Fruit fly (Drosophila melanogaster): Measurements from ENCODE around the gene CG31933.

CG31933 gene

dm6 chr2L:1839019-1839418 is 15.9 kb upstream of the CG31933 start (continued):
- TF ChIP-seq CG17385 (GFP tag; optimal IDR thresholded peaks at IDR 0.05) = no peak
- TF ChIP-seq MTF-1 (GFP tag; optimal IDR thresholded peaks at IDR 0.05; ENCODE audit: borderline replicate concordance) = no peak
- TF ChIP-seq CG1603 (tag; optimal IDR thresholded peaks at IDR 0.05) = no peak
- peak; percentile 10 for TF ChIP-seq CG17359 (tag; optimal IDR thresholded peaks at IDR 0.05)
- no peak for TF ChIP-seq p53 (GFP tag; optimal IDR thresholded peaks at IDR 0.05)
- TF ChIP-seq exex (tag; optimal IDR thresholded peaks at IDR 0.05) = no peak
- TF ChIP-seq CG14441 (GFP tag; IDR thresholded peaks at IDR 0.05) = peak; percentile 47; the same call in 1 of the 2 replicates
- TF ChIP-seq CG9727 (GFP tag; optimal IDR thresholded peaks at IDR 0.05) = no peak
- TF ChIP-seq CG7963 (GFP tag; IDR thresholded peaks at IDR 0.05; ENCODE audit: partially characterized antibody) = no peak
- no peak for TF ChIP-seq Ets97D (GFP tag; optimal IDR thresholded peaks at IDR 0.05)
- 0 out of 3 replicates have a peak, but pooled peaks have one; percentile 18 for TF ChIP-seq ci (GFP tag; IDR thresholded peaks at IDR 0.05)
- 0 out of 2 replicates have a peak, but pooled peaks have one; percentile 18 for TF ChIP-seq vvl (GFP tag; IDR thresholded peaks at IDR 0.05)
- TF ChIP-seq CG7357 (GFP tag; IDR thresholded peaks at IDR 0.05) = 0 out of 3 replicates have a peak, but pooled peaks have one; percentile 12
- no peak for TF ChIP-seq CG12155 (GFP tag; optimal IDR thresholded peaks at IDR 0.05)
- TF ChIP-seq cad (GFP tag; optimal IDR thresholded peaks at IDR 0.05) = no peak
- no peak for TF ChIP-seq CG7786 (GFP tag; optimal IDR thresholded peaks at IDR 0.05)
- TF ChIP-seq CG18599 (GFP tag; optimal IDR thresholded peaks at IDR 0.05) = peak; percentile 29
- TF ChIP-seq lov (optimal IDR thresholded peaks at IDR 0.05) = no peak
- TF ChIP-seq lov (GFP tag; IDR thresholded peaks at IDR 0.05) = no peak
- peak; percentile 43; the same call in 2 of the 3 replicates for TF ChIP-seq row (GFP tag; IDR thresholded peaks at IDR 0.05)
- TF ChIP-seq Scr (GFP tag; IDR thresholded peaks at IDR 0.05; ENCODE audit: partially characterized antibody) = no peak
- no peak for TF ChIP-seq CG10267 (tag; optimal IDR thresholded peaks at IDR 0.05)
- no peak for TF ChIP-seq CG12391 (tag; optimal IDR thresholded peaks at IDR 0.05)
- no peak for TF ChIP-seq ttk (GFP tag; IDR thresholded peaks at IDR 0.05)
- peak; percentile 31 for TF ChIP-seq CG2678 (tag; optimal IDR thresholded peaks at IDR 0.05)
- peak; percentile 29; the same call in 1 of the 2 replicates for TF ChIP-seq lmd (GFP tag; IDR thresholded peaks at IDR 0.05)
- 0 out of 3 replicates have a peak, but pooled peaks have one; percentile 29 for TF ChIP-seq tgo (GFP tag; IDR thresholded peaks at IDR 0.05)

- TF ChIP-seq usp (GFP tag; optimal IDR thresholded peaks at IDR 0.05) (no peak), CG4424 (GFP tag; optimal IDR thresholded peaks at IDR 0.05) (no peak), Atf3 (GFP tag; optimal IDR thresholded peaks at IDR 0.05) (no peak), CG13287 (GFP tag; IDR thresholded peaks at IDR 0.05; ENCODE audit: partially characterized antibody) (no peak), croc (GFP tag; conservative IDR thresholded peaks at IDR 0.05) (no peak), CG7745 (tag; optimal IDR thresholded peaks at IDR 0.05) (no peak), CG1603 (tag; optimal IDR thresholded peaks at IDR 0.05) (peak; percentile 52), disco-r (GFP tag; optimal IDR thresholded peaks at IDR 0.05) (no peak), CG7357 (GFP tag; IDR thresholded peaks at IDR 0.05) (0 out of 3 replicates have a peak, but pooled peaks have one; percentile 9), sima (GFP tag; optimal IDR thresholded peaks at IDR 0.05) (no peak), CG10543 (GFP tag; optimal IDR thresholded peaks at IDR 0.05) (no peak), Eip74EF (GFP tag; optimal IDR thresholded peaks at IDR 0.05) (no peak), grn (GFP tag; optimal IDR thresholded peaks at IDR 0.05) (peak; percentile 10), CG30020 (tag; optimal IDR thresholded peaks at IDR 0.05) (no peak), CG1602 (GFP tag; optimal IDR thresholded peaks at IDR 0.05) (no peak), corto (GFP tag; optimal IDR thresholded peaks at IDR 0.05) (no peak), sqz (GFP tag; optimal IDR thresholded peaks at IDR 0.05) (no peak), CG42726 (GFP tag; IDR thresholded peaks at IDR 0.05; ENCODE audit: partially characterized antibody) (no peak), B-H1 (GFP tag; IDR thresholded peaks at IDR 0.05) (0 out of 3 replicates have a peak, but pooled peaks have one; percentile 21), Opbp (GFP tag; IDR thresholded peaks at IDR 0.05; ENCODE audit: partially characterized antibody) (no peak), az2 (GFP tag; optimal IDR thresholded peaks at IDR 0.05) (peak; percentile 27), trem (tag; optimal IDR thresholded peaks at IDR 0.05) (no peak), CG12299 (tag; optimal IDR thresholded peaks at IDR 0.05) (no peak), Lim3 (GFP tag; IDR thresholded peaks at IDR 0.05) (no peak), Sox102F (GFP tag; optimal IDR thresholded peaks at IDR 0.05) (peak; percentile 41)
Observed at dm6 chr2L:1837717-1838368, 14.7 kb upstream of the CG31933 start.
